Worm (Caenorhabditis elegans): ENCODE measurements around the gene K07C11.7.

DNA sequence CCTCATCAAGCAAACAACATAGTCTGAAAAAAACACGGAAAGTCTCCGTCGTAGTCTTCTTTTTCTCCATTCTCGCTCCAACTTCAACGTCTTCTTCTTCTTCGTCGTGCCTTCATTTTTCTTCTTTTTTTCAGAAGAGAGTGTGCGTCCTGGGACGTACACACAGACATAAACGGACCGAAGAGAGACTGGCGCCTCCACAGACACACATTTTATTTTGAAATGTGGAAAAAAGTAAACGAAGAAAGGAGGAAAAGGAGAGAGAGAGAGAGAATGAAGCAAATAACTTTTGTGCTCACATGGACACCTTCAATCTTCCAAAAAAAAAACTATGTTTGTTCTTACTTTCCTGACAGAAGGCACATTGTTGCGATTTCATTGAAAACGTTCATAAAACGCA, 1.4 kb upstream of the K07C11.7 start:
- no peak for TF ChIP-seq tab-1 (GFP tag; IDR thresholded peaks at IDR 0.05)
- TF ChIP-seq ztf-29 (GFP tag; IDR thresholded peaks at IDR 0.05), result no peak
